Worm (Caenorhabditis elegans) whole organism, late embryonic: ENCODE data around the gene vha-18.

Experiments
- C08G9.2 ChIP-seq: sonication (generic microtip); optimal IDR thresholded peaks from 2 replicates; lab custom pipeline; 2016; ENCODE audit warnings: mild to moderate bottlenecking, missing genetic modification characterization, moderate library complexity, missing compliant biosample characterization
- ceh-24 ChIP-seq: sonication (generic microtip); optimal IDR thresholded peaks from 2 replicates; lab custom pipeline; 2016; ENCODE audit warnings: mild to moderate bottlenecking, missing genetic modification characterization, missing compliant biosample characterization
- dmd-4 ChIP-seq: sonication (generic microtip); optimal IDR thresholded peaks from 2 replicates; lab custom pipeline; 2016; ENCODE audit warnings: borderline replicate concordance, missing genetic modification characterization, missing compliant biosample characterization
- ets-4 ChIP-seq: sonication (generic microtip); optimal IDR thresholded peaks from 2 replicates; lab custom pipeline; 2016; ENCODE audit warnings: missing genetic modification characterization, missing compliant biosample characterization
- fkh-10 ChIP-seq: fragments of 150-350 bp; optimal IDR thresholded peaks from 2 replicates; lab custom pipeline; 2014; ENCODE audit warnings: missing biosample characterization, missing genetic modification reagents, missing genetic modification characterization
- lin-11 ChIP-seq: fragments of 200-800 bp; sonication (Bioruptor generic); optimal IDR thresholded peaks from 2 replicates; lab custom pipeline; 2018; ENCODE audit warnings: mild to moderate bottlenecking, missing genetic modification characterization, missing compliant biosample characterization
- pqm-1 ChIP-seq: sonication (generic microtip); optimal IDR thresholded peaks from 2 replicates; lab custom pipeline; 2016; ENCODE audit warnings: missing genetic modification characterization, missing compliant biosample characterization

Gene vha-18

ce11 chrV:8370705-8371104 is 42.6 kb downstream of the vha-18 start, which contains the start of gene gpa-2:
TSS of gene gpa-2 (plus strand) at chrV:8371005.
- TF ChIP-seq ets-4 (no peak), fkh-10 (no peak), C08G9.2 (tag; lab: Kevin White, UChicago) (no peak), ceh-24 (tag; lab: Kevin White, UChicago) (no peak), lin-11 (tag; lab: Kevin White, UChicago) (no peak), pqm-1 (tag; lab: Kevin White, UChicago) (no peak), dmd-4 (no peak)
- TF ChIP-seq, all 69 proteins: peak for 0
